Worm (Caenorhabditis elegans) whole organism, L1 larva: Measurements from ENCODE around the gene Y75B8A.10.

Source experiments
- C34B4.2 ChIP-seq: sonication (generic microtip); optimal IDR thresholded peaks from 2 replicates; lab custom pipeline; 2017; ENCODE audit warnings: mild to moderate bottlenecking, missing genetic modification characterization, missing compliant biosample characterization
- ceh-82 ChIP-seq, 3 experiments: fragments of 150-350 bp in 1 of 3; sonication (generic microtip) in 2 of 3; optimal IDR thresholded peaks; 2 replicates each; lab custom pipeline; 2014 to 2017; ENCODE audit warnings: missing biosample characterization in 3 of 3, missing genetic modification characterization in 3 of 3
- mep-1 ChIP-seq: fragments of 150-350 bp; optimal IDR thresholded peaks from 2 replicates; lab custom pipeline; 2014; ENCODE audit warnings: missing biosample characterization, missing genetic modification characterization
- nhr-20 ChIP-seq: sonication (generic microtip); optimal IDR thresholded peaks from 2 replicates; lab custom pipeline; 2016; ENCODE audit warnings: mild to moderate bottlenecking, missing genetic modification characterization, missing compliant biosample characterization
- nhr-77 ChIP-seq: fragments of 150-350 bp; optimal IDR thresholded peaks from 2 replicates; lab custom pipeline; 2014; ENCODE audit warnings: missing biosample characterization, missing genetic modification characterization
- pag-3 ChIP-seq: sonication (generic microtip); optimal IDR thresholded peaks from 2 replicates; lab custom pipeline; 2017; ENCODE audit warnings: missing genetic modification characterization, mild to moderate bottlenecking, missing compliant biosample characterization, antibody characterized with exemption, borderline replicate concordance; ENCODE audit not compliant: insufficient read depth
- pax-3 ChIP-seq: fragments of 200-800 bp; sonication (Bioruptor generic); optimal IDR thresholded peaks from 2 replicates; lab custom pipeline; 2018; ENCODE audit warnings: mild to moderate bottlenecking, missing genetic modification characterization, moderate library complexity, missing compliant biosample characterization
- snpc-4 ChIP-seq: fragments of 150-350 bp; optimal IDR thresholded peaks from 2 replicates; lab custom pipeline; 2014; ENCODE audit warnings: missing biosample characterization, missing genetic modification characterization
- unc-30 ChIP-seq: sonication (generic microtip); optimal IDR thresholded peaks from 2 replicates; lab custom pipeline; 2017; ENCODE audit warnings: missing biosample characterization, missing genetic modification characterization
- unc-62 ChIP-seq: fragments of 150-350 bp; optimal IDR thresholded peaks from 2 replicates; lab custom pipeline; 2014; ENCODE audit warnings: missing biosample characterization, missing genetic modification reagents, missing genetic modification characterization
- ztf-11 ChIP-seq, 2 experiments: sonication (generic microtip); optimal IDR thresholded peaks; 2 replicates each; lab custom pipeline; 2016 to 2017; ENCODE audit warnings: missing genetic modification characterization in 2 of 2, missing biosample characterization in 1 of 2, missing compliant biosample characterization in 1 of 2

DNA sequence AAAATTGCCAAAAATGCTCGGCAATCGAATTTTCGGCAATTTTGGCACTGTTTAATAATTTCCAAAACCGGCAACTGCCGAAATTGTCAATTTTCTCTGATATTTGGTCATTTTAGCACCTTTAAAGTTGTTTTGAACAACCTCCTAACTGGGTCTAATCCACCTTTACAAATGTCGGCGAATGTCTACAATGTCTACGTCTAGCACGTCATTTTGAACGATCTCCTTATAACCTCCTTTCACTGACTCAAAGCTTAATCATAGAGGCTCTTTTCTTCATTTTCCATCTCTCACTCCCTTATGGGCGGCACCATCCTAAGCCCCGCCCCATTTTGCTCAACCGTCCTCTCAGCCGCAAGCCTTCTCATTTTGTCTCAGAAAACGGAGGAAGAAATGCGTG, 11.4 kb upstream of the Y75B8A.10 start, which contains the start of gene Y75B8A.44:
- no peak for TF ChIP-seq ztf-11 (tag; optimal IDR thresholded peaks at IDR 0.05; lab: Kevin White, UChicago)
- TF ChIP-seq nhr-20 (tag; lab: Kevin White, UChicago) = no peak
- no peak for TF ChIP-seq unc-30 (tag; lab: Kevin White, UChicago)
- no peak for TF ChIP-seq mep-1
- TF ChIP-seq unc-62 (GFP tag; lab: Kevin White, UChicago) = no peak
- no peak for TF ChIP-seq pag-3 (tag; lab: Kevin White, UChicago)
- no peak for TF ChIP-seq C34B4.2
- no peak for TF ChIP-seq pax-3
- TF ChIP-seq snpc-4 (tag; lab: Kevin White, UChicago) = no peak
- TF ChIP-seq nhr-77 (tag; lab: Kevin White, UChicago) = no peak
- no peak for TF ChIP-seq ceh-82 (tag; optimal IDR thresholded peaks at IDR 0.05; lab: Kevin White, UChicago)
